Fruit fly (Drosophila melanogaster) whole organism, prepupa: ENCODE results near the gene Fuca.

Experiments used
- CG10631 ChIP-seq: fragments of 200-800 bp; sonication (Bioruptor generic); optimal IDR thresholded peaks from 2 replicates; lab custom pipeline; 2016; ENCODE audit warnings: missing biosample characterization, missing genetic modification characterization
- CG10669 ChIP-seq: fragments of 200-800 bp; sonication (Bioruptor generic); optimal IDR thresholded peaks from 3 replicates; lab custom pipeline; 2018; ENCODE audit warnings: missing biosample characterization, mild to moderate bottlenecking, missing genetic modification characterization, moderate library complexity
- CG11294 ChIP-seq: fragments of 200-800 bp; sonication (Bioruptor generic); IDR thresholded peaks from 2 replicates; pipeline ENCODE4 v1.3.6; 2022; ENCODE audit warnings: missing biosample characterization, missing genetic modification characterization
- CG11762 ChIP-seq: fragments of 200-800 bp; sonication (Bioruptor generic); optimal IDR thresholded peaks from 3 replicates; lab custom pipeline; 2016; ENCODE audit warnings: missing biosample characterization, missing genetic modification characterization; ENCODE audit not compliant: insufficient read depth
- CG11902 ChIP-seq: fragments of 200-800 bp; sonication (Bioruptor generic); optimal IDR thresholded peaks from 3 replicates; lab custom pipeline; 2016; ENCODE audit warnings: missing biosample characterization, missing genetic modification characterization
- CG15336 ChIP-seq: fragments of 200-800 bp; sonication (Bioruptor generic); IDR thresholded peaks from 2 replicates; pipeline ENCODE4 v1.3.6; 2022; ENCODE audit warnings: missing biosample characterization, missing genetic modification characterization
- CG1621 ChIP-seq: fragments of 200-800 bp; sonication (Bioruptor generic); optimal IDR thresholded peaks from 3 replicates; lab custom pipeline; 2018; ENCODE audit warnings: missing biosample characterization, mild to moderate bottlenecking, missing genetic modification characterization
- CG16779 ChIP-seq: fragments of 200-800 bp; sonication (Bioruptor generic); optimal IDR thresholded peaks from 3 replicates; lab custom pipeline; 2017; ENCODE audit warnings: missing biosample characterization, mild to moderate bottlenecking, missing genetic modification characterization
- CG31627 ChIP-seq: fragments of 200-800 bp; sonication (Bioruptor generic); optimal IDR thresholded peaks from 3 replicates; lab custom pipeline; 2016; ENCODE audit warnings: missing biosample characterization, missing genetic modification characterization
- CG32006 ChIP-seq: fragments of 200-800 bp; sonication (Bioruptor generic); optimal IDR thresholded peaks from 3 replicates; lab custom pipeline; 2017; ENCODE audit warnings: missing biosample characterization, mild to moderate bottlenecking, missing genetic modification characterization
- CG34406 ChIP-seq: fragments of 200-800 bp; sonication (Bioruptor generic); optimal IDR thresholded peaks from 3 replicates; lab custom pipeline; 2016; ENCODE audit warnings: missing biosample characterization, missing genetic modification characterization
- CG3919 ChIP-seq: fragments of 200-800 bp; sonication (Bioruptor generic); optimal IDR thresholded peaks from 3 replicates; lab custom pipeline; 2016; ENCODE audit warnings: missing biosample characterization, missing genetic modification characterization
- CG6163 ChIP-seq: fragments of 200-800 bp; sonication (Bioruptor generic); IDR thresholded peaks from 3 replicates; pipeline ENCODE4 v1.3.6; 2022; ENCODE audit warnings: missing biosample characterization, missing genetic modification characterization
- CG6276 ChIP-seq: fragments of 200-800 bp; sonication (Bioruptor generic); optimal IDR thresholded peaks from 2 replicates; lab custom pipeline; 2017; ENCODE audit warnings: missing biosample characterization, mild to moderate bottlenecking, missing genetic modification characterization
- CG6792 ChIP-seq: fragments of 200-800 bp; sonication (Bioruptor generic); optimal IDR thresholded peaks from 3 replicates; lab custom pipeline; 2016; ENCODE audit warnings: missing biosample characterization, missing genetic modification characterization
- CG6854 ChIP-seq: fragments of 200-800 bp; sonication (Bioruptor generic); optimal IDR thresholded peaks from 2 replicates; lab custom pipeline; 2017; ENCODE audit warnings: missing biosample characterization, mild to moderate bottlenecking, missing genetic modification characterization
- CG8119 ChIP-seq: fragments of 200-800 bp; sonication (Bioruptor generic); IDR thresholded peaks from 3 replicates; pipeline ENCODE4 v1.3.6; 2022; ENCODE audit warnings: missing biosample characterization, missing genetic modification characterization
- CG8319 ChIP-seq: fragments of 200-800 bp; sonication (Bioruptor generic); optimal IDR thresholded peaks from 3 replicates; lab custom pipeline; 2016; ENCODE audit warnings: missing biosample characterization, missing genetic modification characterization
- CG8632 ChIP-seq: fragments of 200-800 bp; sonication (Bioruptor generic); optimal IDR thresholded peaks from 3 replicates; lab custom pipeline; 2016; ENCODE audit warnings: missing biosample characterization, missing genetic modification characterization
- CG9139 ChIP-seq: fragments of 200-800 bp; sonication (Bioruptor generic); optimal IDR thresholded peaks from 3 replicates; lab custom pipeline; 2017; ENCODE audit warnings: missing biosample characterization, mild to moderate bottlenecking, missing genetic modification characterization
- Eip75B ChIP-seq: fragments of 200-800 bp; sonication (Bioruptor generic); optimal IDR thresholded peaks from 3 replicates; lab custom pipeline; 2016; ENCODE audit warnings: missing biosample characterization, missing genetic modification characterization
- Eip78C ChIP-seq: fragments of 200-800 bp; sonication (Bioruptor generic); peaks from one replicate; lab custom pipeline; 2016; ENCODE audit warnings: missing biosample characterization, missing genetic modification characterization
- Ets96B ChIP-seq: fragments of 200-800 bp; optimal IDR thresholded peaks from 2 replicates; lab custom pipeline; 2019; ENCODE audit warnings: missing biosample characterization, mild to moderate bottlenecking, missing genetic modification characterization, moderate library complexity
- Gug ChIP-seq: fragments of 200-800 bp; sonication (Bioruptor generic); IDR thresholded peaks from 2 replicates; pipeline ENCODE4 v1.3.6; 2022; ENCODE audit warnings: missing biosample characterization, missing genetic modification characterization
- Hr38 ChIP-seq: sonication (Bioruptor generic); optimal IDR thresholded peaks from 2 replicates; lab custom pipeline; 2016; ENCODE audit warnings: missing biosample characterization, missing genetic modification characterization
- Lpt ChIP-seq: fragments of 200-800 bp; sonication (Bioruptor generic); optimal IDR thresholded peaks from 3 replicates; lab custom pipeline; 2016; ENCODE audit warnings: missing biosample characterization, missing genetic modification characterization
- OdsH ChIP-seq: fragments of 200-800 bp; sonication (Bioruptor generic); optimal IDR thresholded peaks from 3 replicates; lab custom pipeline; 2016; ENCODE audit warnings: missing biosample characterization, missing genetic modification characterization
- Sox102F ChIP-seq: fragments of 200-800 bp; sonication (Bioruptor generic); optimal IDR thresholded peaks from 2 replicates; lab custom pipeline; 2016; ENCODE audit warnings: missing biosample characterization, mild to moderate bottlenecking, missing genetic modification characterization
- acj6 ChIP-seq: fragments of 200-800 bp; sonication (Bioruptor generic); optimal IDR thresholded peaks from 3 replicates; lab custom pipeline; 2016; ENCODE audit warnings: missing biosample characterization, missing genetic modification characterization
- dac ChIP-seq: fragments of 200-800 bp; sonication (Bioruptor generic); optimal IDR thresholded peaks from 2 replicates; lab custom pipeline; 2017; ENCODE audit warnings: missing biosample characterization, mild to moderate bottlenecking, missing genetic modification characterization
- dsx ChIP-seq: fragments of 200-800 bp; optimal IDR thresholded peaks from 3 replicates; lab custom pipeline; 2019; ENCODE audit warnings: missing biosample characterization, mild to moderate bottlenecking, missing genetic modification characterization, moderate library complexity; ENCODE audit not compliant: poor library complexity, severe bottlenecking
- eg ChIP-seq: fragments of 200-800 bp; sonication (Bioruptor generic); IDR thresholded peaks from 3 replicates; pipeline ENCODE4 v1.3.6; 2022; ENCODE audit warnings: missing biosample characterization, missing genetic modification characterization
- esn ChIP-seq: fragments of 200-800 bp; sonication (Bioruptor generic); optimal IDR thresholded peaks from 2 replicates; lab custom pipeline; 2016; ENCODE audit warnings: missing biosample characterization, mild to moderate bottlenecking, missing genetic modification characterization, moderate library complexity
- fkh ChIP-seq: fragments of 200-800 bp; sonication (Bioruptor generic); optimal IDR thresholded peaks from 3 replicates; lab custom pipeline; 2017; ENCODE audit warnings: missing biosample characterization, mild to moderate bottlenecking, missing genetic modification characterization, moderate library complexity
- lz ChIP-seq: fragments of 200-800 bp; sonication (Bioruptor generic); optimal IDR thresholded peaks from 3 replicates; lab custom pipeline; 2016; ENCODE audit warnings: missing biosample characterization, missing genetic modification characterization
- pdm3 ChIP-seq: fragments of 200-800 bp; sonication (Bioruptor generic); optimal IDR thresholded peaks from 3 replicates; lab custom pipeline; 2016; ENCODE audit warnings: missing biosample characterization, missing genetic modification characterization
- topi ChIP-seq: fragments of 200-800 bp; sonication (Bioruptor generic); optimal IDR thresholded peaks from 3 replicates; lab custom pipeline; 2016; ENCODE audit warnings: missing biosample characterization, missing genetic modification characterization
- vri ChIP-seq: fragments of 200-800 bp; sonication (Bioruptor generic); optimal IDR thresholded peaks from 3 replicates; lab custom pipeline; 2016; ENCODE audit warnings: missing biosample characterization, mild to moderate bottlenecking, missing genetic modification characterization

The Fuca gene

dm6 chr3L:11483135-11483534 is 39.4 kb downstream of the Fuca start (continued):
- peak; percentile 28; the same call in 1 of the 2 replicates for TF ChIP-seq Gug (GFP tag; lab: Robert Waterston, UW)
- 0 out of 3 replicates have a peak, but pooled peaks have one; percentile 35 for TF ChIP-seq eg (GFP tag; lab: Robert Waterston, UW)
- TF ChIP-seq Hr38 (GFP tag; lab: Kevin White, UChicago): no peak
- TF ChIP-seq CG11902 (GFP tag; lab: Kevin White, UChicago): peak; percentile 16
- peak; percentile 44 for TF ChIP-seq CG16779 (tag; lab: Kevin White, UChicago)
- peak; percentile 76 for TF ChIP-seq Eip75B (GFP tag; lab: Kevin White, UChicago)
- TF ChIP-seq lz: peak; percentile 69
- TF ChIP-seq CG9139: no peak
- TF ChIP-seq CG34406 (GFP tag; lab: Kevin White, UChicago): peak; percentile 55
- peak; percentile 53 for TF ChIP-seq CG8632 (GFP tag; lab: Kevin White, UChicago)
- peak; percentile 75 for TF ChIP-seq topi (GFP tag; lab: Kevin White, UChicago)
- peak; percentile 21 for TF ChIP-seq dac
- TF ChIP-seq Sox102F: peak; percentile 66
- TF ChIP-seq Ets96B: peak; percentile 77
- TF ChIP-seq CG6276 (GFP tag; lab: Kevin White, UChicago): peak; percentile 57
- no peak for TF ChIP-seq CG8319 (GFP tag; lab: Kevin White, UChicago)
- peak; percentile 56; the same call in 2 of the 3 replicates for TF ChIP-seq CG6163
- TF ChIP-seq CG6854: peak; percentile 5
- peak; percentile 71 for TF ChIP-seq pdm3 (GFP tag; lab: Kevin White, UChicago)
- peak; percentile 76 for TF ChIP-seq CG10669
- peak; percentile 75 for TF ChIP-seq acj6
- peak; percentile 65 for TF ChIP-seq CG1621 (tag; lab: Kevin White, UChicago)
- peak; percentile 75 for TF ChIP-seq esn
- TF ChIP-seq Lpt (GFP tag; lab: Kevin White, UChicago): peak; percentile 45
- peak; percentile 68 for TF ChIP-seq OdsH
- TF ChIP-seq CG31627 (GFP tag; lab: Kevin White, UChicago): peak; percentile 70
- no peak for TF ChIP-seq CG11294 (GFP tag; lab: Robert Waterston, UW)
- TF ChIP-seq CG6792 (GFP tag; lab: Kevin White, UChicago): peak; percentile 63
- TF ChIP-seq CG8119 (GFP tag; lab: Robert Waterston, UW): peak; percentile 70
- TF ChIP-seq Eip78C (GFP tag; lab: Kevin White, UChicago): peak; percentile 92

dm6 chr3L:11480304-11480703 is 42.2 kb downstream of the Fuca start:
- TF ChIP-seq Sox102F: no peak
- TF ChIP-seq CG10631: no peak
- TF ChIP-seq CG32006: no peak
- TF ChIP-seq CG16779 (tag; lab: Kevin White, UChicago): no peak
- TF ChIP-seq CG15336 (GFP tag; lab: Robert Waterston, UW): no peak
- no peak for TF ChIP-seq dac

- TF ChIP-seq CG8119 (GFP tag; lab: Robert Waterston, UW): no peak
- TF ChIP-seq CG3919 (GFP tag; lab: Kevin White, UChicago): no peak
- TF ChIP-seq Eip78C (GFP tag; lab: Kevin White, UChicago): no peak
- TF ChIP-seq, all 60 proteins: peak for 0
Observed at dm6 chr3L:11474658-11475057, 47.9 kb downstream of the Fuca start, which contains the start of gene Vha16-2. Vha16-2 (plus strand) TSS chr3L:11474958.

- TF ChIP-seq topi (GFP tag; lab: Kevin White, UChicago) (no peak), CG9139 (no peak), fkh (GFP tag; lab: Kevin White, UChicago) (no peak), Eip78C (GFP tag; lab: Kevin White, UChicago) (no peak), dac (no peak)
Observed at dm6 chr3L:11472991-11473390, 49.5 kb downstream of the Fuca start, which contains the start of gene Vha16-3. Vha16-3 (plus strand) TSS chr3L:11473291.

- no peak for TF ChIP-seq Sox102F
- no peak for TF ChIP-seq vri
- TF ChIP-seq dsx (GFP tag; lab: Kevin White, UChicago): peak; percentile 92
- TF ChIP-seq Ets96B: no peak
- no peak for TF ChIP-seq Hr38 (GFP tag; lab: Kevin White, UChicago)
- TF ChIP-seq CG11762: no peak
- no peak for TF ChIP-seq CG6276 (GFP tag; lab: Kevin White, UChicago)
Observed at dm6 chr3L:11472388-11472787, 50.1 kb downstream of the Fuca start.
